Fruit fly (Drosophila melanogaster): ENCODE results near the gene CG14770.

Gene CG14770

DNA sequence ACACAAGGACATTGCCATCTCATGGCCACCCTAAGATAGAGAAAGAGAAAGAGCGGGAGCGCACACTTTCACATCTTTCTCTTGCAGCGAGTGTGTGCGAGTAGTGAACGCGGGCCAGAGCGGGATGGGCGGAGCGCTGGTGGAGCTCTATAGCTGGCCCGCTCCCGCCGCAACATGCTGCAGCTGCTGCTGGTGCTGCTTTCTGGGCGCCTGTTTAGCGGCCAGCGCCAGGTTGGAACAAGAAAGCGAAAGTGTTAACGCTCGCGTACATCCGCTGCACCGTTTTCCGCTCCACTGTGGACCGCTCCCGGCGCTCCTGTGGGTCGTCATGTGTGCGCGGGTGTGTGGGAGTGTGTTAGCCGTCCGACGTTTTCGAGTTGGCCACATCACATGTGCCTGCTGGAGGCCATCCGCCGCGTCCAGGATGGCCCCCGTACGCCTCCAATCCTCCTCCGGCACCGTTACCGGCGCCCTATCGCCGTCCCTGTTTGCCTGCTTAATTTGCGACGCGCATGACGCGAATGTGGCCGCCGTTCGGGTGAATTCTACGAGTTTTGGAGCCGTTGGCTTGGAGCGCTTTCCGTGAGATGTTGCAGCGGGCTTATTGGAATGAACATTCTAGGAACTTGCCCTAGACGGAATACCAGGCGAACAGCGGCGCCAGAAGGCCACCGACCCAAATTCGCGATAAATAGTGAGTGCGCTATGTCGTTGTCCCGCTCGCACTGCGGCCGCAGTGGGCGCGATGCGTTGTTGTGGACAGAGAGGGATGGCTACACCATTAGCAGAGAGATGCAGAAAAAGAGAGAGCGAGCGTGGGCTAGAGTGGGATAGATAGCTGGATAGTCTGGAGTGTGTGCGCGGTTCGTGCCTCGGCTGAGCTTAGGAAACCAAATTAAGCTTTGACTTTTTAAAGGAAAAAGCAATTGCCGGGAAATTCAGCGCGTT is 30.3 kb downstream of the CG14770 start (continued):
- TF ChIP-seq Xrp1 (GFP tag; IDR thresholded peaks at IDR 0.05) (no peak), Max (GFP tag; optimal IDR thresholded peaks at IDR 0.05) (no peak), inv (GFP tag; IDR thresholded peaks at IDR 0.05; ENCODE audit: partially characterized antibody) (no peak), bigmax (GFP tag; optimal IDR thresholded peaks at IDR 0.05) (no peak), Gsc (GFP tag; IDR thresholded peaks at IDR 0.05) (no peak), CG14014 (GFP tag; IDR thresholded peaks at IDR 0.05) (peak; percentile 17; the same call in 1 of the 2 replicates), Neu2 (GFP tag; optimal IDR thresholded peaks at IDR 0.05; ENCODE audit: borderline replicate concordance) (no peak), Atf3 (GFP tag; optimal IDR thresholded peaks at IDR 0.05) (no peak), Dad (GFP tag; optimal IDR thresholded peaks at IDR 0.05) (peak; percentile 3), wor (GFP tag; IDR thresholded peaks at IDR 0.05) (no peak), ftz-f1 (GFP tag; optimal IDR thresholded peaks at IDR 0.05) (peak; percentile 76), CG8359 (GFP tag; optimal IDR thresholded peaks at IDR 0.05; ENCODE audit: borderline replicate concordance) (no peak), unc-4 (GFP tag; IDR thresholded peaks at IDR 0.05; ENCODE audit: partially characterized antibody) (peak; percentile 36; the same call in 1 of the 2 replicates), pum (GFP tag; optimal IDR thresholded peaks at IDR 0.05) (no peak), CkIIα-i1 (GFP tag; IDR thresholded peaks at IDR 0.05) (no peak), ind (GFP tag; optimal IDR thresholded peaks at IDR 0.05) (no peak), hbn (GFP tag; IDR thresholded peaks at IDR 0.05; ENCODE audit: partially characterized antibody) (no peak), CHES-1-like (GFP tag; optimal IDR thresholded peaks at IDR 0.05) (peak; percentile 13), pan (optimal IDR thresholded peaks at IDR 0.05) (no peak), pan (GFP tag; optimal IDR thresholded peaks at IDR 0.05 in 1 of 2, IDR thresholded peaks at IDR 0.05 in 1 of 2) (no peak), CG7839 (tag; optimal IDR thresholded peaks at IDR 0.05) (no peak), tgo (GFP tag; IDR thresholded peaks at IDR 0.05) (no peak), CG3847 (GFP tag; IDR thresholded peaks at IDR 0.05) (no peak), CG11695 (GFP tag; IDR thresholded peaks at IDR 0.05) (no peak), slbo (GFP tag; IDR thresholded peaks at IDR 0.05) (no peak), CG10267 (tag; optimal IDR thresholded peaks at IDR 0.05) (no peak), dmrt99B (tag; optimal IDR thresholded peaks at IDR 0.05) (peak; percentile 26), CG33557 (GFP tag; optimal IDR thresholded peaks at IDR 0.05) (peak; percentile 47), Atf-2 (GFP tag; optimal IDR thresholded peaks at IDR 0.05) (no peak), Kr (GFP tag; optimal IDR thresholded peaks at IDR 0.05) (peak; percentile 90), CG12155 (GFP tag; optimal IDR thresholded peaks at IDR 0.05) (no peak), CG3281 (GFP tag; optimal IDR thresholded peaks at IDR 0.05) (no peak), CG11247 (GFP tag; IDR thresholded peaks at IDR 0.05) (no peak), dan (GFP tag; IDR thresholded peaks at IDR 0.05) (no peak), z (GFP tag; IDR thresholded peaks at IDR 0.05) (peak; percentile 37; the same call in 1 of the 3 replicates), CG6813 (GFP tag; optimal IDR thresholded peaks at IDR 0.05) (no peak), CG33213 (GFP tag; optimal IDR thresholded peaks at IDR 0.05) (peak; percentile 63), ems (GFP tag; optimal IDR thresholded peaks at IDR 0.05) (no peak), lab (GFP tag; optimal IDR thresholded peaks at IDR 0.05) (peak; percentile 24), usp (GFP tag; optimal IDR thresholded peaks at IDR 0.05) (no peak), cas (GFP tag; IDR thresholded peaks at IDR 0.05) (no peak), CG13123 (GFP tag; optimal IDR thresholded peaks at IDR 0.05) (no peak), grn (GFP tag; optimal IDR thresholded peaks at IDR 0.05) (no peak), peb (GFP tag; IDR thresholded peaks at IDR 0.05) (no peak), CG11560 (tag; IDR thresholded peaks at IDR 0.05) (no peak), CG7372 (GFP tag; IDR thresholded peaks at IDR 0.05) (no peak), sob (GFP tag; IDR thresholded peaks at IDR 0.05) (no peak), CG12942 (GFP tag; optimal IDR thresholded peaks at IDR 0.05) (no peak), CG8290 (GFP tag; optimal IDR thresholded peaks at IDR 0.05) (peak; percentile 60), CG8290 (tag; optimal IDR thresholded peaks at IDR 0.05) (peak in 1 of 2 experiments; percentile 85)
